Fruit fly (Drosophila melanogaster) whole organism, embryonic: ENCODE data around the gene Sdic2.

ENCODE experiments used
- B-H1 ChIP-seq: fragments of 200-800 bp; sonication (Bioruptor generic); IDR thresholded peaks from 3 replicates; pipeline ENCODE4 v1.3.6; 2022; ENCODE audit warnings: missing biosample characterization, missing genetic modification characterization
- Bdp1 ChIP-seq: fragments of 200-800 bp; sonication (Bioruptor generic); optimal IDR thresholded peaks from 3 replicates; lab custom pipeline; 2016; ENCODE audit warnings: missing biosample characterization, missing genetic modification characterization
- Bgb ChIP-seq: fragments of 200-800 bp; sonication (Bioruptor generic); IDR thresholded peaks from 2 replicates; pipeline ENCODE4 v1.3.6; 2022; ENCODE audit warnings: missing biosample characterization, missing genetic modification characterization; ENCODE audit not compliant: partially characterized antibody
- CG12299 ChIP-seq: fragments of 200-800 bp; sonication (Bioruptor generic); optimal IDR thresholded peaks from 2 replicates; lab custom pipeline; 2018; ENCODE audit warnings: missing biosample characterization, mild to moderate bottlenecking, missing genetic modification characterization
- CG13775 ChIP-seq: fragments of 200-800 bp; sonication (Bioruptor generic); optimal IDR thresholded peaks from 3 replicates; lab custom pipeline; 2017; ENCODE audit warnings: missing biosample characterization, mild to moderate bottlenecking, missing genetic modification characterization
- CG15269 ChIP-seq: fragments of 200-800 bp; sonication (Bioruptor generic); optimal IDR thresholded peaks from 2 replicates; lab custom pipeline; 2018; ENCODE audit warnings: missing biosample characterization, mild to moderate bottlenecking, missing genetic modification characterization, moderate library complexity
- CG1603 ChIP-seq: fragments of 200-800 bp; sonication (Bioruptor generic); optimal IDR thresholded peaks from 2 replicates; lab custom pipeline; 2019; ENCODE audit warnings: missing biosample characterization, mild to moderate bottlenecking, missing genetic modification characterization, moderate library complexity
- CG17361 ChIP-seq: fragments of 200-800 bp; sonication (Bioruptor generic); IDR thresholded peaks from 3 replicates; pipeline ENCODE4 v1.3.6; 2022; ENCODE audit warnings: missing biosample characterization, missing genetic modification characterization
- CG2116 ChIP-seq: fragments of 200-800 bp; sonication (Bioruptor generic); optimal IDR thresholded peaks from 3 replicates; lab custom pipeline; 2018; ENCODE audit warnings: missing biosample characterization, mild to moderate bottlenecking, missing genetic modification characterization
- CG30431 ChIP-seq: fragments of 200-800 bp; sonication (Bioruptor generic); optimal IDR thresholded peaks from 2 replicates; lab custom pipeline; 2017; ENCODE audit warnings: missing biosample characterization, missing genetic modification characterization
- CG33557 ChIP-seq: fragments of 200-800 bp; sonication (Bioruptor generic); optimal IDR thresholded peaks from 2 replicates; lab custom pipeline; 2019; ENCODE audit warnings: missing biosample characterization, mild to moderate bottlenecking, missing genetic modification characterization, moderate library complexity
- CG34422 ChIP-seq: fragments of 200-800 bp; sonication (Bioruptor generic); IDR thresholded peaks from 3 replicates; pipeline ENCODE4 v1.3.6; 2022; ENCODE audit warnings: missing biosample characterization, missing genetic modification characterization
- CG3838 ChIP-seq: fragments of 200-800 bp; sonication (Bioruptor generic); optimal IDR thresholded peaks from 3 replicates; lab custom pipeline; 2016; ENCODE audit warnings: missing biosample characterization, missing genetic modification characterization
- CG3995 ChIP-seq: fragments of 200-800 bp; sonication (Bioruptor generic); optimal IDR thresholded peaks from 3 replicates; lab custom pipeline; 2016; ENCODE audit warnings: missing biosample characterization, missing genetic modification characterization
- CG4282 ChIP-seq: fragments of 200-800 bp; sonication (Bioruptor generic); optimal IDR thresholded peaks from 2 replicates; lab custom pipeline; 2016; ENCODE audit warnings: missing biosample characterization, missing genetic modification characterization
- CG4424 ChIP-seq: fragments of 200-800 bp; sonication (Bioruptor generic); optimal IDR thresholded peaks from 3 replicates; lab custom pipeline; 2016; ENCODE audit warnings: missing biosample characterization, missing genetic modification characterization
- CG4730 ChIP-seq: fragments of 200-800 bp; sonication (Bioruptor generic); IDR thresholded peaks from 2 replicates; pipeline ENCODE4 v1.3.6; 2022; ENCODE audit warnings: missing biosample characterization, missing genetic modification characterization
- CG7786 ChIP-seq: fragments of 200-800 bp; sonication (Bioruptor generic); optimal IDR thresholded peaks from 2 replicates; lab custom pipeline; 2016; ENCODE audit warnings: missing biosample characterization, missing genetic modification characterization
- CG8281 ChIP-seq: fragments of 200-800 bp; sonication (Bioruptor generic); optimal IDR thresholded peaks from 2 replicates; lab custom pipeline; 2018; ENCODE audit warnings: missing biosample characterization, mild to moderate bottlenecking, missing genetic modification characterization, moderate library complexity
- CG8290 ChIP-seq, 3 experiments: fragments of 200-800 bp; sonication (Bioruptor generic); optimal IDR thresholded peaks; 2 replicates each; lab custom pipeline; 2016 to 2019; ENCODE audit warnings: missing biosample characterization in 3 of 3, missing genetic modification characterization in 3 of 3, mild to moderate bottlenecking in 2 of 3, moderate library complexity in 1 of 3
- CG8359 ChIP-seq: fragments of 200-800 bp; sonication (Bioruptor generic); optimal IDR thresholded peaks from 2 replicates; lab custom pipeline; 2017; ENCODE audit warnings: missing biosample characterization, mild to moderate bottlenecking, missing genetic modification characterization, borderline replicate concordance
- CG8478 ChIP-seq: fragments of >200 bp; optimal IDR thresholded peaks from 2 replicates; lab custom pipeline; 2018
- CG8924 ChIP-seq: fragments of 200-800 bp; optimal IDR thresholded peaks from 3 replicates; lab custom pipeline; 2019; ENCODE audit warnings: missing biosample characterization, mild to moderate bottlenecking, missing genetic modification characterization, moderate library complexity
- CG9727 ChIP-seq: fragments of 200-800 bp; sonication (Bioruptor generic); optimal IDR thresholded peaks from 3 replicates; lab custom pipeline; 2017; ENCODE audit warnings: missing biosample characterization, mild to moderate bottlenecking, missing genetic modification characterization
- CG9797 ChIP-seq: fragments of 200-800 bp; sonication (Bioruptor generic); optimal IDR thresholded peaks from 3 replicates; lab custom pipeline; 2018; ENCODE audit warnings: missing biosample characterization, mild to moderate bottlenecking, missing genetic modification characterization
- Chrac-16 ChIP-seq: fragments of 200-800 bp; sonication (Bioruptor generic); optimal IDR thresholded peaks from 3 replicates; lab custom pipeline; 2016; ENCODE audit warnings: missing biosample characterization, missing genetic modification characterization
- Dip2 ChIP-seq: fragments of 200-800 bp; sonication (Bioruptor generic); IDR thresholded peaks from 2 replicates; pipeline ENCODE4 v1.3.6; 2022; ENCODE audit warnings: missing biosample characterization, missing genetic modification characterization
- Dp ChIP-seq: fragments of 200-800 bp; sonication (Bioruptor generic); optimal IDR thresholded peaks from 2 replicates; lab custom pipeline; 2018; ENCODE audit warnings: missing biosample characterization, mild to moderate bottlenecking, missing genetic modification characterization, moderate library complexity
- Fer3 ChIP-seq: fragments of 200-800 bp; sonication (Bioruptor generic); optimal IDR thresholded peaks from 2 replicates; lab custom pipeline; 2018; ENCODE audit warnings: missing biosample characterization, mild to moderate bottlenecking, missing genetic modification characterization, moderate library complexity
- Hsf ChIP-seq: fragments of 200-800 bp; sonication (Bioruptor generic); optimal IDR thresholded peaks from 3 replicates; lab custom pipeline; 2016; ENCODE audit warnings: missing biosample characterization, missing genetic modification characterization
- MTF-1 ChIP-seq: fragments of 200-800 bp; sonication (Bioruptor generic); optimal IDR thresholded peaks from 2 replicates; lab custom pipeline; 2018; ENCODE audit warnings: missing biosample characterization, mild to moderate bottlenecking, missing genetic modification characterization, borderline replicate concordance
- Nf-YC ChIP-seq: fragments of 200-800 bp; optimal IDR thresholded peaks from 3 replicates; lab custom pipeline; 2019; ENCODE audit warnings: missing biosample characterization, mild to moderate bottlenecking, missing genetic modification characterization, moderate library complexity
- Ravus ChIP-seq: fragments of 200-800 bp; sonication (Bioruptor generic); IDR thresholded peaks from 2 replicates; pipeline ENCODE4 v1.3.6; 2022; ENCODE audit warnings: missing biosample characterization, missing genetic modification characterization
- Sin3A ChIP-seq: fragments of >200 bp; optimal IDR thresholded peaks from 2 replicates; lab custom pipeline; 2018
- TFAM ChIP-seq: fragments of 200-800 bp; sonication (Bioruptor generic); optimal IDR thresholded peaks from 2 replicates; lab custom pipeline; 2017; ENCODE audit warnings: missing biosample characterization, missing genetic modification characterization, inconsistent platforms
- al ChIP-seq: fragments of 200-800 bp; sonication (Bioruptor generic); IDR thresholded peaks from 2 replicates; pipeline ENCODE4 v1.3.6; 2022; ENCODE audit warnings: missing biosample characterization, missing genetic modification characterization
- btn ChIP-seq: fragments of 200-800 bp; sonication (Bioruptor generic); optimal IDR thresholded peaks from 2 replicates; lab custom pipeline; 2016; ENCODE audit warnings: missing biosample characterization, missing genetic modification characterization
- dan ChIP-seq: fragments of 200-800 bp; sonication (Bioruptor generic); IDR thresholded peaks from 2 replicates; pipeline ENCODE4 v1.3.6; 2022; ENCODE audit warnings: missing biosample characterization, missing genetic modification characterization
- dmrt11E ChIP-seq: fragments of 200-800 bp; sonication (Bioruptor generic); optimal IDR thresholded peaks from 3 replicates; lab custom pipeline; 2018; ENCODE audit warnings: missing biosample characterization, mild to moderate bottlenecking, missing genetic modification characterization, moderate library complexity
- dpn ChIP-seq, 2 experiments: fragments of 200-800 bp; sonication (Bioruptor generic); optimal IDR thresholded peaks; 3 replicates each; lab custom pipeline; 2016; ENCODE audit warnings: missing biosample characterization in 2 of 2, missing genetic modification characterization in 2 of 2
- fru ChIP-seq: fragments of >200 bp; optimal IDR thresholded peaks from 2 replicates; lab custom pipeline; 2017
- gcm ChIP-seq: fragments of 200-800 bp; sonication (Bioruptor generic); optimal IDR thresholded peaks from 2 replicates; lab custom pipeline; 2019; ENCODE audit warnings: missing biosample characterization, mild to moderate bottlenecking, missing genetic modification characterization, moderate library complexity
- grn ChIP-seq: fragments of 200-800 bp; sonication (Bioruptor generic); optimal IDR thresholded peaks from 3 replicates; lab custom pipeline; 2017; ENCODE audit warnings: missing biosample characterization, missing genetic modification characterization
- gro ChIP-seq: fragments of 200-800 bp; sonication (Bioruptor generic); optimal IDR thresholded peaks from 2 replicates; lab custom pipeline; 2016; ENCODE audit warnings: missing biosample characterization, missing genetic modification characterization
- nerfin-2 ChIP-seq: fragments of 200-800 bp; sonication (Bioruptor generic); IDR thresholded peaks from 2 replicates; pipeline ENCODE4 v1.3.6; 2022; ENCODE audit warnings: missing biosample characterization, missing genetic modification characterization; ENCODE audit not compliant: partially characterized antibody
- onecut ChIP-seq: fragments of 200-800 bp; sonication (Bioruptor generic); IDR thresholded peaks from 2 replicates; pipeline ENCODE4 v1.3.6; 2022; ENCODE audit warnings: missing biosample characterization, missing genetic modification characterization
- org-1 ChIP-seq: fragments of 200-800 bp; sonication (Bioruptor generic); optimal IDR thresholded peaks from 2 replicates; lab custom pipeline; 2017; ENCODE audit warnings: missing biosample characterization, missing genetic modification characterization
- p53 ChIP-seq: fragments of 200-800 bp; sonication (Bioruptor generic); optimal IDR thresholded peaks from 2 replicates; lab custom pipeline; 2016; ENCODE audit warnings: missing biosample characterization, missing genetic modification characterization
- row ChIP-seq: fragments of 200-800 bp; sonication (Bioruptor generic); IDR thresholded peaks from 3 replicates; pipeline ENCODE4 v1.3.6; 2022; ENCODE audit warnings: missing biosample characterization, missing genetic modification characterization
- toy ChIP-seq: fragments of 200-800 bp; sonication (Bioruptor generic); IDR thresholded peaks from 2 replicates; pipeline ENCODE4 v1.3.6; 2022; ENCODE audit warnings: missing biosample characterization, missing genetic modification characterization
- unpg ChIP-seq: fragments of 200-800 bp; sonication (Bioruptor generic); optimal IDR thresholded peaks from 3 replicates; lab custom pipeline; 2018; ENCODE audit warnings: missing biosample characterization, mild to moderate bottlenecking, missing genetic modification characterization, moderate library complexity

Gene Sdic2

DNA sequence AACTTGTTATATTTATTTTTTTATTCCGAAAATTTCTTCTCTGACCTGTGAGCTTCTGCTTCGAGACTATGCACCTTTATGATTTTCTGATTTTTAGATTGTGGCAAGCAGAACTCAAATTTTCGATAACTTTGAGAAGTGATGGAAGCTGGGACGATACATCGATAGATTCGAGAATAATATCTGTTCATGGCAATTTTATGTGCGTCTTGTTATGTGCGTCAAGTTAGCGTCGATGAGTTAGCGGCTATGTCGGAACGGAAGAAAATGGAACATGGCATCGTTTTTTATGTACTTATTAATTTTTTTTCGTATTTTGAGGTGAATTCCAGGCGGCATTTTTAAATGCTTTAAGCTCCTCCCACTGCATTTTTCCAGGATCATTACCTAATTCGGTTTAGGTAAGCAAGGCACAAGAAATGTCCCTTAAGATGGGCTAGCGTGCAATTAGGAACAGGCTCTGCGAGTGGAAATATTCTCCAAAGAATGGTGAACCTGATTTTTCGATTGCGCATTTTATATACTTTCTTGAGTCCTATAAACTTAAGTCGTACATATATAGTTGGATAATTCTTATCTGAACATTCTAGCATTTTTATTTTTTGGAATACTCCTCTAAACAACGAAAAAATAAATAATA lies 20.4 kb downstream of the Sdic2 start, which contains the start of gene Phf7:
Phf7 (minus strand) TSS at position 58 of the 640 bp plus-strand sequence.
- TF ChIP-seq Chrac-16 (no peak), nerfin-2 (GFP tag; lab: Robert Waterston, UW) (peak; percentile 39; the same call in 1 of the 2 replicates), Fer3 (tag; lab: Kevin White, UChicago) (no peak), Sin3A (lab: Kevin White, UChicago) (peak; percentile 65), CG8281 (tag; lab: Kevin White, UChicago) (no peak), unpg (no peak), CG4730 (GFP tag; lab: Robert Waterston, UW) (no peak), CG3995 (GFP tag; lab: Kevin White, UChicago) (peak; percentile 12), btn (no peak), CG4282 (GFP tag; lab: Kevin White, UChicago) (no peak), al (GFP tag; lab: Robert Waterston, UW) (no peak), TFAM (GFP tag; lab: Kevin White, UChicago) (no peak), CG33557 (GFP tag; lab: Kevin White, UChicago) (no peak), CG8359 (GFP tag; lab: Kevin White, UChicago) (no peak), CG13775 (GFP tag; lab: Kevin White, UChicago) (no peak), fru (lab: Kevin White, UChicago) (no peak), CG34422 (GFP tag; lab: Robert Waterston, UW) (no peak), CG1603 (tag; lab: Kevin White, UChicago) (peak; percentile 100), Bgb (GFP tag; lab: Robert Waterston, UW) (peak; percentile 86), CG8924 (no peak), CG7786 (no peak), gcm (GFP tag; lab: Kevin White, UChicago) (no peak), gro (GFP tag; lab: Kevin White, UChicago) (no peak), grn (no peak), Hsf (GFP tag; lab: Kevin White, UChicago) (no peak), CG8478 (lab: Kevin White, UChicago) (no peak), CG9727 (GFP tag; lab: Kevin White, UChicago) (no peak), toy (GFP tag; lab: Robert Waterston, UW) (no peak), CG17361 (GFP tag; lab: Robert Waterston, UW) (no peak), Ravus (GFP tag; lab: Robert Waterston, UW) (no peak), p53 (GFP tag; lab: Kevin White, UChicago) (no peak), Dip2 (GFP tag; lab: Robert Waterston, UW) (no peak), dmrt11E (tag; lab: Kevin White, UChicago) (no peak), Nf-YC (tag; lab: Kevin White, UChicago) (no peak), onecut (no peak), Dp (GFP tag; lab: Kevin White, UChicago) (peak; percentile 64), org-1 (GFP tag; lab: Kevin White, UChicago) (no peak), CG4424 (GFP tag; lab: Kevin White, UChicago) (no peak), dpn (GFP tag; optimal IDR thresholded peaks at IDR 0.05; lab: Kevin White, UChicago) (no peak), Bdp1 (GFP tag; lab: Kevin White, UChicago) (no peak), CG9797 (GFP tag; lab: Kevin White, UChicago) (peak; percentile 15), dan (GFP tag; lab: Robert Waterston, UW) (no peak), MTF-1 (GFP tag; lab: Kevin White, UChicago) (no peak), CG2116 (peak; percentile 62), CG3838 (no peak), B-H1 (GFP tag; lab: Robert Waterston, UW) (no peak), CG12299 (tag; lab: Kevin White, UChicago) (no peak), CG30431 (no peak), CG8290 (GFP tag; optimal IDR thresholded peaks at IDR 0.05; lab: Kevin White, UChicago) (peak; percentile 11), CG8290 (tag; optimal IDR thresholded peaks at IDR 0.05; lab: Kevin White, UChicago) (peak in 1 of 2 experiments; percentile 49), CG15269 (tag; lab: Kevin White, UChicago) (no peak), row (GFP tag; lab: Robert Waterston, UW) (peak; percentile 67)
